Fruit fly (Drosophila melanogaster) whole organism: ENCODE data around the gene goe.

Source experiments
- CG8478 ChIP-seq: fragments of >200 bp; optimal IDR thresholded peaks from 2 replicates; lab custom pipeline; 2018; ENCODE audit warnings: inconsistent platforms
- Dll ChIP-seq: fragments of >200 bp; optimal IDR thresholded peaks from 2 replicates; lab custom pipeline; 2017
- EcR ChIP-seq, 2 experiments: fragments of >200 bp; optimal IDR thresholded peaks; 2 replicates each; lab custom pipeline; 2017; ENCODE audit warnings: missing biosample characterization in 2 of 2, missing genetic modification characterization in 2 of 2, missing genetic modification reagents in 2 of 2
- pan ChIP-seq: fragments of >200 bp; optimal IDR thresholded peaks from 2 replicates; lab custom pipeline; 2017
- psq ChIP-seq: fragments of >200 bp; optimal IDR thresholded peaks from 2 replicates; lab custom pipeline; 2017
- usp ChIP-seq: fragments of >200 bp; optimal IDR thresholded peaks from 2 replicates; lab custom pipeline; 2017; ENCODE audit warnings: missing biosample characterization, missing genetic modification characterization, mixed read lengths

DNA sequence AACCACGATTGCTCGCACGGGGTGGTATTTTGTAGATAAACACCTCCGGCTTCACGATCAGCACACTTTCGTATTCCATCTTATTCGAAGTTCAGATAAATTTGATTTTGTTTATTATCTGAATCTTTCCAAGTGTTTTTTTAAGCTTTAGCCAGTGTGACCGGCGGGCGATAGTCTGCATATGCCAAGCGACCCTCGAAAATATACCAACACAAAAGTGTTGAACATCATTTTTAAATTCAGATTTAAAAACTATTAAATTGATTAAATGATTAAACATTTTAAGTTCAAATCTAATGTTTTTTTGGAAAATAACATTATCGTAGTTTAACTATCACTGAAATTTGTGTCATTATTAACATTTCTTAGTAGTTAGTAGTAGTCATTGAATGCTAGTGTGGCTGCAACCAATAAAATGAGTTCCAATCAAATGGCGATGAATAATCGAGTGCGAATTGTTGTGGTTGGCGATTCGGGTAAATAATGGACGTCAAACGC lies 48.9 kb upstream of the goe start, which contains the start of the genes CG9132 and CG4789:
- TF ChIP-seq CG8478 (lab: Kevin White, UChicago) = no peak
- TF ChIP-seq usp = no peak
- TF ChIP-seq psq (lab: Kevin White, UChicago) = no peak
- TF ChIP-seq Dll (lab: Kevin White, UChicago) = no peak
- TF ChIP-seq pan (lab: Kevin White, UChicago) = no peak
- TF ChIP-seq EcR (GFP tag; optimal IDR thresholded peaks at IDR 0.05; lab: Kevin White, UChicago) = no peak
